Worm (Caenorhabditis elegans) whole organism, late embryonic: Measurements from ENCODE around the gene ZC513.3.
A peak's percentile ranks its signal among the peaks of the same experiment; 100 is the strongest.

Experiments used
- C08G9.2 ChIP-seq: sonication (generic microtip); optimal IDR thresholded peaks from 2 replicates; lab custom pipeline; 2016; ENCODE audit warnings: mild to moderate bottlenecking, missing genetic modification characterization, moderate library complexity, missing compliant biosample characterization
- F13H6.1 ChIP-seq: sonication (generic microtip); optimal IDR thresholded peaks from 2 replicates; lab custom pipeline; 2016; ENCODE audit warnings: missing genetic modification characterization, missing compliant biosample characterization
- K02D7.2 ChIP-seq: sonication (generic microtip); optimal IDR thresholded peaks from 2 replicates; lab custom pipeline; 2017; ENCODE audit warnings: mild to moderate bottlenecking, missing genetic modification characterization, missing compliant biosample characterization
- ceh-14 ChIP-seq: sonication (generic microtip); optimal IDR thresholded peaks from 2 replicates; lab custom pipeline; 2016; ENCODE audit warnings: missing genotype, missing genetic modification characterization, missing compliant biosample characterization
- ceh-19 ChIP-seq: fragments of 200-800 bp; sonication (Bioruptor generic); optimal IDR thresholded peaks from 2 replicates; lab custom pipeline; 2018; ENCODE audit warnings: mild to moderate bottlenecking, missing genetic modification characterization, missing compliant biosample characterization
- ceh-22 ChIP-seq: sonication (generic microtip); optimal IDR thresholded peaks from 2 replicates; lab custom pipeline; 2017; ENCODE audit warnings: missing biosample characterization, missing genetic modification characterization
- ceh-24 ChIP-seq: sonication (generic microtip); optimal IDR thresholded peaks from 2 replicates; lab custom pipeline; 2016; ENCODE audit warnings: mild to moderate bottlenecking, missing genetic modification characterization, missing compliant biosample characterization
- ceh-30 ChIP-seq: fragments of 150-350 bp; optimal IDR thresholded peaks from 2 replicates; lab custom pipeline; 2014; ENCODE audit warnings: missing biosample characterization, missing genetic modification characterization
- ceh-31 ChIP-seq: sonication (generic microtip); optimal IDR thresholded peaks from 2 replicates; lab custom pipeline; 2016; ENCODE audit warnings: missing genetic modification characterization, missing compliant biosample characterization
- ceh-34 ChIP-seq: sonication (generic microtip); optimal IDR thresholded peaks from 2 replicates; lab custom pipeline; 2016; ENCODE audit warnings: mild to moderate bottlenecking, missing genetic modification characterization, missing compliant biosample characterization
- ceh-45 ChIP-seq: fragments of 200-800 bp; sonication (Bioruptor generic); IDR thresholded peaks from 2 replicates; pipeline ENCODE4 v1.3.6; 2022; ENCODE audit warnings: missing genetic modification reagents, missing genetic modification characterization, missing compliant biosample characterization
- ceh-48 ChIP-seq: sonication (generic microtip); optimal IDR thresholded peaks from 2 replicates; lab custom pipeline; 2016; ENCODE audit warnings: missing genetic modification characterization, inconsistent platforms, missing compliant biosample characterization
- ceh-9 ChIP-seq: sonication (generic microtip); optimal IDR thresholded peaks from 2 replicates; lab custom pipeline; 2016; ENCODE audit warnings: mild to moderate bottlenecking, missing genetic modification characterization, inconsistent platforms, missing compliant biosample characterization
- dmd-4 ChIP-seq: sonication (generic microtip); optimal IDR thresholded peaks from 2 replicates; lab custom pipeline; 2016; ENCODE audit warnings: borderline replicate concordance, missing genetic modification characterization, missing compliant biosample characterization
- dve-1 ChIP-seq: sonication (generic microtip); optimal IDR thresholded peaks from 2 replicates; lab custom pipeline; 2017; ENCODE audit warnings: antibody characterized with exemption, mild to moderate bottlenecking, missing genetic modification characterization, missing compliant biosample characterization
- elt-2 ChIP-seq: sonication (generic microtip); optimal IDR thresholded peaks from 2 replicates; lab custom pipeline; 2016; ENCODE audit warnings: missing genetic modification reagents, missing genetic modification characterization, missing compliant biosample characterization
- elt-4 ChIP-seq: sonication (generic microtip); optimal IDR thresholded peaks from 2 replicates; lab custom pipeline; 2016; ENCODE audit warnings: missing genetic modification characterization, missing compliant biosample characterization
- ets-4 ChIP-seq: sonication (generic microtip); optimal IDR thresholded peaks from 2 replicates; lab custom pipeline; 2016; ENCODE audit warnings: missing genetic modification characterization, missing compliant biosample characterization
- eyg-1 ChIP-seq: sonication (generic microtip); optimal IDR thresholded peaks from 2 replicates; lab custom pipeline; 2016; ENCODE audit warnings: missing genotype, missing genetic modification characterization, missing compliant biosample characterization
- fax-1 ChIP-seq: sonication (generic microtip); optimal IDR thresholded peaks from 2 replicates; lab custom pipeline; 2016; ENCODE audit warnings: missing genotype, missing genetic modification characterization, missing compliant biosample characterization
- fkh-10 ChIP-seq: fragments of 150-350 bp; optimal IDR thresholded peaks from 2 replicates; lab custom pipeline; 2014; ENCODE audit warnings: missing biosample characterization, missing genetic modification reagents, missing genetic modification characterization
- gmeb-2 ChIP-seq: sonication (generic microtip); optimal IDR thresholded peaks from 2 replicates; lab custom pipeline; 2016; ENCODE audit warnings: missing genetic modification characterization, inconsistent platforms, missing compliant biosample characterization
- hlh-13 ChIP-seq: fragments of 200-800 bp; sonication (Bioruptor generic); optimal IDR thresholded peaks from 2 replicates; lab custom pipeline; 2018; ENCODE audit warnings: mild to moderate bottlenecking, missing genetic modification characterization, missing compliant biosample characterization
- hlh-15 ChIP-seq: sonication (generic microtip); optimal IDR thresholded peaks from 2 replicates; lab custom pipeline; 2016; ENCODE audit warnings: missing genetic modification characterization, missing compliant biosample characterization
- hlh-30 ChIP-seq: sonication (generic microtip); optimal IDR thresholded peaks from 2 replicates; lab custom pipeline; 2017; ENCODE audit warnings: antibody characterized with exemption, missing genetic modification characterization, missing compliant biosample characterization; ENCODE audit not compliant: insufficient read depth
- hlh-8 ChIP-seq: sonication (generic microtip); optimal IDR thresholded peaks from 2 replicates; lab custom pipeline; 2016; ENCODE audit warnings: missing genotype, missing genetic modification characterization, missing compliant biosample characterization
- nfya-1 ChIP-seq: sonication (generic microtip); optimal IDR thresholded peaks from 2 replicates; lab custom pipeline; 2017; ENCODE audit warnings: missing genetic modification characterization, mild to moderate bottlenecking, missing compliant biosample characterization, antibody characterized with exemption, moderate library complexity
- odd-2 ChIP-seq: sonication (generic microtip); optimal IDR thresholded peaks from 2 replicates; lab custom pipeline; 2017; ENCODE audit warnings: antibody characterized with exemption, mild to moderate bottlenecking, missing genetic modification characterization, missing compliant biosample characterization
- pag-3 ChIP-seq: sonication (generic microtip); optimal IDR thresholded peaks from 2 replicates; lab custom pipeline; 2016; ENCODE audit warnings: missing compliant biosample characterization, missing genetic modification characterization, borderline replicate concordance
- pax-1 ChIP-seq: fragments of 150-350 bp; optimal IDR thresholded peaks from 2 replicates; lab custom pipeline; 2014; ENCODE audit warnings: missing biosample characterization, missing genetic modification characterization
- pha-2 ChIP-seq: sonication (generic microtip); optimal IDR thresholded peaks from 2 replicates; lab custom pipeline; 2017; ENCODE audit warnings: mild to moderate bottlenecking, missing genetic modification characterization, missing compliant biosample characterization
- pqm-1 ChIP-seq: sonication (generic microtip); optimal IDR thresholded peaks from 2 replicates; lab custom pipeline; 2016; ENCODE audit warnings: missing genetic modification characterization, missing compliant biosample characterization
- pros-1 ChIP-seq: fragments of 150-350 bp; optimal IDR thresholded peaks from 2 replicates; lab custom pipeline; 2014; ENCODE audit warnings: missing biosample characterization, missing genetic modification reagents, missing genetic modification characterization
- rnt-1 ChIP-seq: sonication (generic microtip); optimal IDR thresholded peaks from 2 replicates; lab custom pipeline; 2016; ENCODE audit warnings: missing genetic modification characterization, missing compliant biosample characterization
- syd-9 ChIP-seq: sonication (generic microtip); optimal IDR thresholded peaks from 2 replicates; lab custom pipeline; 2016; ENCODE audit warnings: mild to moderate bottlenecking, missing genetic modification characterization, moderate library complexity, missing compliant biosample characterization
- tbx-7 ChIP-seq: sonication (generic microtip); optimal IDR thresholded peaks from 2 replicates; lab custom pipeline; 2016; ENCODE audit warnings: missing genotype, missing genetic modification characterization, missing compliant biosample characterization
- unc-3 ChIP-seq, 2 experiments: fragments of 200-800 bp in 1 of 2; sonication (Bioruptor generic) in 1 of 2; sonication (generic microtip) in 1 of 2; conservative IDR thresholded peaks in 1 of 2; optimal IDR thresholded peaks in 1 of 2; 2 replicates each; pipeline versions ENCODE4 v1.3.6 to Lab custom; 2016 to 2022; ENCODE audit warnings: missing compliant biosample characterization in 2 of 2, missing genetic modification characterization in 2 of 2, missing genetic modification reagents in 1 of 2
- unc-86 ChIP-seq: sonication (generic microtip); optimal IDR thresholded peaks from 2 replicates; lab custom pipeline; 2016; ENCODE audit warnings: missing genetic modification characterization, missing compliant biosample characterization
- zip-5 ChIP-seq: sonication (generic microtip); optimal IDR thresholded peaks from 2 replicates; lab custom pipeline; 2016; ENCODE audit warnings: missing genetic modification characterization, missing compliant biosample characterization

Gene ZC513.3

ce11 chrV:8050059-8050677 is 3.4 kb downstream of the ZC513.3 start:
- TF ChIP-seq ets-4 (tag; lab: Kevin White, UChicago) (no peak), ceh-9 (no peak), nfya-1 (tag; lab: Kevin White, UChicago) (no peak), elt-4 (peak; percentile 74), ceh-22 (no peak), dmd-4 (tag; lab: Kevin White, UChicago) (peak; percentile 14)

- TF ChIP-seq ceh-24, result no peak
- no peak for TF ChIP-seq ceh-31 (tag; lab: Kevin White, UChicago)
- TF ChIP-seq unc-3 (GFP tag; conservative IDR thresholded peaks at IDR 0.05; lab: Robert Waterston, UW), result no peak
- TF ChIP-seq unc-3 (tag; optimal IDR thresholded peaks at IDR 0.05; lab: Kevin White, UChicago), result no peak
- TF ChIP-seq elt-4, result no peak
- TF ChIP-seq eyg-1, result no peak
- no peak for TF ChIP-seq tbx-7 (tag; lab: Kevin White, UChicago)
- no peak for TF ChIP-seq K02D7.2 (tag; lab: Kevin White, UChicago)
- no peak for TF ChIP-seq ceh-45 (GFP tag; lab: Robert Waterston, UW)
- no peak for TF ChIP-seq hlh-13
Observed at ce11 chrV:8050811-8051210, 4.0 kb downstream of the ZC513.3 start, which contains the start of gene col-43. Gene col-43 (minus strand): TSS chrV:8050911.

- TF ChIP-seq unc-86 (no peak), pqm-1 (tag; lab: Kevin White, UChicago) (no peak), hlh-8 (no peak), pag-3 (tag; lab: Kevin White, UChicago) (no peak), ceh-19 (no peak), ceh-30 (no peak), nfya-1 (tag; lab: Kevin White, UChicago) (no peak), gmeb-2 (tag; lab: Kevin White, UChicago) (no peak), elt-4 (no peak), elt-2 (no peak)
Observed at ce11 chrV:8051851-8052250, 5.0 kb downstream of the ZC513.3 start, which contains the start of gene sth-1. Gene sth-1 (plus strand): TSS chrV:8052151.

ce11 chrV:8054130-8054529 is 7.3 kb downstream of the ZC513.3 start, which contains the start of gene ZC513.2:
Gene ZC513.2 (plus strand): TSS chrV:8054430.
- TF ChIP-seq syd-9 (tag; lab: Kevin White, UChicago), result no peak
- no peak for TF ChIP-seq pax-1 (tag; lab: Kevin White, UChicago)
- TF ChIP-seq odd-2 (tag; lab: Kevin White, UChicago), result no peak
- no peak for TF ChIP-seq ceh-22
- no peak for TF ChIP-seq pros-1 (tag; lab: Kevin White, UChicago)
- TF ChIP-seq zip-5 (tag; lab: Kevin White, UChicago), result no peak
- TF ChIP-seq fkh-10, result no peak
- TF ChIP-seq hlh-8, result no peak
- TF ChIP-seq unc-86, result no peak
- TF ChIP-seq, all 69 proteins: peak for 0

ce11 chrV:8055170-8055569 is 8.4 kb downstream of the ZC513.3 start:
- TF ChIP-seq ceh-34 (tag; lab: Kevin White, UChicago), result no peak
- TF ChIP-seq ceh-9, result no peak
- no peak for TF ChIP-seq hlh-30
- TF ChIP-seq dve-1 (tag; lab: Kevin White, UChicago), result no peak
- TF ChIP-seq ceh-31 (tag; lab: Kevin White, UChicago), result no peak
- TF ChIP-seq C08G9.2 (tag; lab: Kevin White, UChicago), result no peak

- TF ChIP-seq pha-2 (tag; lab: Kevin White, UChicago), result no peak
- no peak for TF ChIP-seq ceh-48
- TF ChIP-seq fax-1, result no peak
- no peak for TF ChIP-seq ceh-31 (tag; lab: Kevin White, UChicago)
- no peak for TF ChIP-seq dmd-4 (tag; lab: Kevin White, UChicago)
- TF ChIP-seq ceh-14 (tag; lab: Kevin White, UChicago), result no peak
- TF ChIP-seq nfya-1 (tag; lab: Kevin White, UChicago), result no peak
- TF ChIP-seq dve-1 (tag; lab: Kevin White, UChicago), result no peak
- TF ChIP-seq rnt-1 (tag; lab: Kevin White, UChicago), result no peak
- no peak for TF ChIP-seq hlh-15 (tag; lab: Kevin White, UChicago)
- TF ChIP-seq F13H6.1 (tag; lab: Kevin White, UChicago), result no peak
- TF ChIP-seq, all 69 proteins: peak for 0
Observed at ce11 chrV:8058359-8058758, 11.6 kb downstream of the ZC513.3 start, which contains the start of gene str-138. Gene str-138 (plus strand): TSS chrV:8058659.
